Worm (Caenorhabditis elegans) whole organism, early embryonic: ENCODE measurements around the gene dos-2.

Experiments
- B0310.2 ChIP-seq: sonication (generic microtip); optimal IDR thresholded peaks from 2 replicates; lab custom pipeline; 2016; ENCODE audit warnings: mild to moderate bottlenecking, missing genetic modification characterization, missing compliant biosample characterization
- F13C5.2 ChIP-seq: sonication (generic microtip); optimal IDR thresholded peaks from 2 replicates; lab custom pipeline; 2017; ENCODE audit warnings: mild to moderate bottlenecking, missing genetic modification characterization, inconsistent platforms, missing compliant biosample characterization
- aly-1 ChIP-seq: sonication (generic microtip); optimal IDR thresholded peaks from 2 replicates; lab custom pipeline; 2016; ENCODE audit warnings: missing genetic modification characterization, missing compliant biosample characterization
- ama-1 ChIP-seq: fragments of 150-350 bp; optimal IDR thresholded peaks from 2 replicates; lab custom pipeline; 2014
- ceh-13 ChIP-seq: fragments of 200-800 bp; sonication (Bioruptor generic); optimal IDR thresholded peaks from 2 replicates; lab custom pipeline; 2018; ENCODE audit warnings: mild to moderate bottlenecking, missing genetic modification characterization, missing compliant biosample characterization
- ceh-36 ChIP-seq: sonication (generic microtip); optimal IDR thresholded peaks from 2 replicates; lab custom pipeline; 2016; ENCODE audit warnings: missing genetic modification characterization, inconsistent platforms, missing compliant biosample characterization
- ets-7 ChIP-seq: sonication (generic microtip); optimal IDR thresholded peaks from 2 replicates; lab custom pipeline; 2016; ENCODE audit warnings: missing genotype, missing genetic modification characterization, missing compliant biosample characterization
- flt-1 ChIP-seq: fragments of 200-800 bp; sonication (Bioruptor generic); IDR thresholded peaks from 2 replicates; pipeline ENCODE4 v1.3.6; 2022; ENCODE audit warnings: missing genetic modification characterization, missing compliant biosample characterization
- hmbx-1 ChIP-seq: sonication (generic microtip); optimal IDR thresholded peaks from 2 replicates; lab custom pipeline; 2016; ENCODE audit warnings: mild to moderate bottlenecking, missing genetic modification characterization, missing compliant biosample characterization
- hmg-4 ChIP-seq: fragments of 200-800 bp; sonication (Bioruptor generic); optimal IDR thresholded peaks from 2 replicates; lab custom pipeline; 2018; ENCODE audit warnings: mild to moderate bottlenecking, missing genetic modification characterization, missing compliant biosample characterization
- hnd-1 ChIP-seq: sonication (generic microtip); optimal IDR thresholded peaks from 2 replicates; lab custom pipeline; 2016; ENCODE audit warnings: missing genetic modification characterization, missing compliant biosample characterization
- pes-1 ChIP-seq: fragments of 200-800 bp; sonication (Bioruptor generic); IDR thresholded peaks from 2 replicates; pipeline ENCODE4 v1.3.6; 2022; ENCODE audit warnings: missing genetic modification reagents, missing genetic modification characterization, missing compliant biosample characterization
- scrt-1 ChIP-seq: fragments of 200-800 bp; sonication (Bioruptor generic); IDR thresholded peaks from 2 replicates; pipeline ENCODE4 v1.3.6; 2022; ENCODE audit warnings: missing genetic modification characterization, missing compliant biosample characterization
- sea-1 ChIP-seq: fragments of 200-800 bp; sonication (Bioruptor generic); conservative IDR thresholded peaks from 2 replicates; pipeline ENCODE4 v1.3.6; 2022; ENCODE audit warnings: missing genetic modification characterization, missing compliant biosample characterization
- tbx-11 ChIP-seq: fragments of 200-800 bp; sonication (Bioruptor generic); IDR thresholded peaks from 2 replicates; pipeline ENCODE4 v1.3.6; 2022; ENCODE audit warnings: missing genetic modification characterization, missing compliant biosample characterization
- tbx-37 ChIP-seq: fragments of 200-800 bp; sonication (Bioruptor generic); conservative IDR thresholded peaks from 2 replicates; pipeline ENCODE4 v1.3.6; 2022; ENCODE audit warnings: missing genetic modification reagents, missing genetic modification characterization, missing compliant biosample characterization
- tra-4 ChIP-seq: sonication (generic microtip); optimal IDR thresholded peaks from 2 replicates; lab custom pipeline; 2017; ENCODE audit warnings: missing genetic modification characterization, missing compliant biosample characterization

Gene dos-2

ce11 chrII:3974953-3975352 is 1.1 kb upstream of the dos-2 start, which contains the start of gene cank-26:
cank-26 (minus strand) TSS chrII:3975065.
- TF ChIP-seq tbx-11 (GFP tag; lab: Robert Waterston, UW) (no peak), ceh-13 (GFP tag; lab: Kevin White, UChicago) (no peak), pes-1 (GFP tag; lab: Robert Waterston, UW) (no peak), flt-1 (GFP tag; lab: Robert Waterston, UW) (no peak), ama-1 (lab: Kevin White, UChicago) (no peak), F13C5.2 (tag; lab: Kevin White, UChicago) (no peak), hnd-1 (no peak), sea-1 (GFP tag; lab: Robert Waterston, UW) (no peak), scrt-1 (no peak)

ce11 chrII:3978198-3978597 is 2.2 kb downstream of the dos-2 start:
- TF ChIP-seq sea-1 (GFP tag; lab: Robert Waterston, UW) (no peak), pes-1 (GFP tag; lab: Robert Waterston, UW) (no peak), B0310.2 (tag; lab: Kevin White, UChicago) (no peak), ceh-13 (GFP tag; lab: Kevin White, UChicago) (no peak), flt-1 (GFP tag; lab: Robert Waterston, UW) (no peak), hmbx-1 (no peak), tbx-11 (GFP tag; lab: Robert Waterston, UW) (no peak), tbx-37 (GFP tag; lab: Robert Waterston, UW) (no peak), hnd-1 (no peak), ama-1 (lab: Kevin White, UChicago) (no peak), tra-4 (tag; lab: Kevin White, UChicago) (no peak), scrt-1 (no peak), ceh-36 (tag; lab: Kevin White, UChicago) (no peak), aly-1 (no peak), ets-7 (tag; lab: Kevin White, UChicago) (no peak), hmg-4 (GFP tag; lab: Kevin White, UChicago) (no peak), F13C5.2 (tag; lab: Kevin White, UChicago) (no peak)

ce11 chrII:3980373-3980772 is 4.3 kb downstream of the dos-2 start:
- TF ChIP-seq ceh-13 (GFP tag; lab: Kevin White, UChicago), result no peak
- TF ChIP-seq B0310.2 (tag; lab: Kevin White, UChicago), result no peak
- TF ChIP-seq aly-1, result no peak
- TF ChIP-seq ama-1 (lab: Kevin White, UChicago), result no peak
- no peak for TF ChIP-seq tbx-11 (GFP tag; lab: Robert Waterston, UW)
- no peak for TF ChIP-seq ets-7 (tag; lab: Kevin White, UChicago)
- no peak for TF ChIP-seq tbx-37 (GFP tag; lab: Robert Waterston, UW)
- TF ChIP-seq hnd-1, result no peak
- TF ChIP-seq tra-4 (tag; lab: Kevin White, UChicago), result no peak
- no peak for TF ChIP-seq flt-1 (GFP tag; lab: Robert Waterston, UW)
- TF ChIP-seq hmg-4 (GFP tag; lab: Kevin White, UChicago), result no peak
- TF ChIP-seq F13C5.2 (tag; lab: Kevin White, UChicago), result no peak
- TF ChIP-seq scrt-1, result no peak
- no peak for TF ChIP-seq sea-1 (GFP tag; lab: Robert Waterston, UW)
- no peak for TF ChIP-seq ceh-36 (tag; lab: Kevin White, UChicago)
- TF ChIP-seq pes-1 (GFP tag; lab: Robert Waterston, UW), result no peak
- no peak for TF ChIP-seq hmbx-1

- no peak for TF ChIP-seq sea-1 (GFP tag; lab: Robert Waterston, UW)
- TF ChIP-seq aly-1, result no peak
- no peak for TF ChIP-seq tbx-37 (GFP tag; lab: Robert Waterston, UW)
- no peak for TF ChIP-seq pes-1 (GFP tag; lab: Robert Waterston, UW)
- no peak for TF ChIP-seq tbx-11 (GFP tag; lab: Robert Waterston, UW)
- TF ChIP-seq ama-1 (lab: Kevin White, UChicago), result no peak
- TF ChIP-seq hmbx-1, result no peak
- no peak for TF ChIP-seq hnd-1
- no peak for TF ChIP-seq tra-4 (tag; lab: Kevin White, UChicago)
- TF ChIP-seq scrt-1, result no peak
- TF ChIP-seq ceh-13 (GFP tag; lab: Kevin White, UChicago), result no peak
- TF ChIP-seq F13C5.2 (tag; lab: Kevin White, UChicago), result no peak
- TF ChIP-seq ets-7 (tag; lab: Kevin White, UChicago), result no peak
- no peak for TF ChIP-seq hmg-4 (GFP tag; lab: Kevin White, UChicago)
Measured at ce11 chrII:3982313-3982712, 6.3 kb downstream of the dos-2 start, which contains the start of gene lin-31. lin-31 (plus strand) TSS chrII:3982549.

- TF ChIP-seq ceh-36 (tag; lab: Kevin White, UChicago) (peak; percentile 88), tbx-37 (GFP tag; lab: Robert Waterston, UW) (no peak), sea-1 (GFP tag; lab: Robert Waterston, UW) (no peak), ama-1 (lab: Kevin White, UChicago) (no peak), ceh-13 (GFP tag; lab: Kevin White, UChicago) (no peak), tra-4 (tag; lab: Kevin White, UChicago) (no peak)
Measured at ce11 chrII:3984242-3984641, 8.2 kb downstream of the dos-2 start.

- no peak for TF ChIP-seq aly-1
- TF ChIP-seq ceh-36 (tag; lab: Kevin White, UChicago), result no peak
- TF ChIP-seq F13C5.2 (tag; lab: Kevin White, UChicago), result no peak
- no peak for TF ChIP-seq pes-1 (GFP tag; lab: Robert Waterston, UW)
- no peak for TF ChIP-seq hmbx-1
- TF ChIP-seq sea-1 (GFP tag; lab: Robert Waterston, UW), result no peak
- no peak for TF ChIP-seq hmg-4 (GFP tag; lab: Kevin White, UChicago)
- no peak for TF ChIP-seq ama-1 (lab: Kevin White, UChicago)
- no peak for TF ChIP-seq ets-7 (tag; lab: Kevin White, UChicago)
- TF ChIP-seq scrt-1, result no peak
Measured at ce11 chrII:3986906-3987305, 10.9 kb downstream of the dos-2 start, which contains the start of gene K10G6.5. K10G6.5 (plus strand) TSS chrII:3987250.

- TF ChIP-seq tra-4 (tag; lab: Kevin White, UChicago) (no peak), flt-1 (GFP tag; lab: Robert Waterston, UW) (no peak), scrt-1 (no peak), pes-1 (GFP tag; lab: Robert Waterston, UW) (no peak), ets-7 (tag; lab: Kevin White, UChicago) (no peak), B0310.2 (tag; lab: Kevin White, UChicago) (no peak), sea-1 (GFP tag; lab: Robert Waterston, UW) (no peak), hmbx-1 (no peak), ceh-36 (tag; lab: Kevin White, UChicago) (no peak), hnd-1 (no peak)
Measured at ce11 chrII:3989627-3990367, 13.8 kb downstream of the dos-2 start, which contains the start of gene Y14H12A.2. Y14H12A.2 (minus strand) TSS chrII:3989677.
